Fruit fly (Drosophila melanogaster): Measurements from ENCODE around the gene tgo.

tgo gene

DNA sequence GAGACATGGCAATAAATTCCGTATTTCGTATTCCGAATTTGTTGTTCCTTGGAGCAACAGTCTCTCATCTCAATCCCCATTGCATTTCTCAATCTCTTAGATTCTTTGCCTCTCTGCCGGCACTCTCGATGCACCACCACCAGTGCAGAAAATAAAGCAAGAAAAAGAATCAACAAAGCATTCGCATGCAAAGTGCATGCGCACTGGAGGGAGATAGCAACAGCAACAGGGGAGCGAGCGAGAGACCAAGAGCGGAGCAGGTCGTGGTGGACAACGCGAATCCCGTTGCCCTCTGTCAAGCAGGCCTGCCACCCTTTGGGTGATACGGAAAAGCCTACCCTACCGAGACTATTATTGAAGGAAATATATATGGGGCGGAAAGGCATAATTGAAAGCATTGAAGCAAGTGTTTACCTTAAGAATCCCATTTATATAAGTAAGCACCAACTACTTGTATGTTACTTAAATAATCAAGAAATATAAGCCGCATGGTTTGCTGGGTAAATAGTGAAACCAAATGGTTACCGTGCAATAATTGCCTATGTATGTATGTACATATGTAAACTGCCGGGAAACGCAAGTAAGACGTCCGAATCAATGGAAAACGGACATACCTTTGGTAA is 36.7 kb upstream of the tgo start (continued):
- peak; percentile 92 for TF ChIP-seq ewg (GFP tag; optimal IDR thresholded peaks at IDR 0.05)
- TF ChIP-seq bsh (GFP tag; optimal IDR thresholded peaks at IDR 0.05): peak in 1 of 2 experiments; percentile 73
- peak in 1 of 2 experiments; percentile 46 for TF ChIP-seq Trl (optimal IDR thresholded peaks at IDR 0.05)
- no peak for TF ChIP-seq Trl (GFP tag; optimal IDR thresholded peaks at IDR 0.05)
- no peak for TF ChIP-seq CG14441 (GFP tag; IDR thresholded peaks at IDR 0.05)
- TF ChIP-seq bigmax (GFP tag; optimal IDR thresholded peaks at IDR 0.05): no peak
- no peak for TF ChIP-seq CG11695 (GFP tag; IDR thresholded peaks at IDR 0.05)

DNA sequence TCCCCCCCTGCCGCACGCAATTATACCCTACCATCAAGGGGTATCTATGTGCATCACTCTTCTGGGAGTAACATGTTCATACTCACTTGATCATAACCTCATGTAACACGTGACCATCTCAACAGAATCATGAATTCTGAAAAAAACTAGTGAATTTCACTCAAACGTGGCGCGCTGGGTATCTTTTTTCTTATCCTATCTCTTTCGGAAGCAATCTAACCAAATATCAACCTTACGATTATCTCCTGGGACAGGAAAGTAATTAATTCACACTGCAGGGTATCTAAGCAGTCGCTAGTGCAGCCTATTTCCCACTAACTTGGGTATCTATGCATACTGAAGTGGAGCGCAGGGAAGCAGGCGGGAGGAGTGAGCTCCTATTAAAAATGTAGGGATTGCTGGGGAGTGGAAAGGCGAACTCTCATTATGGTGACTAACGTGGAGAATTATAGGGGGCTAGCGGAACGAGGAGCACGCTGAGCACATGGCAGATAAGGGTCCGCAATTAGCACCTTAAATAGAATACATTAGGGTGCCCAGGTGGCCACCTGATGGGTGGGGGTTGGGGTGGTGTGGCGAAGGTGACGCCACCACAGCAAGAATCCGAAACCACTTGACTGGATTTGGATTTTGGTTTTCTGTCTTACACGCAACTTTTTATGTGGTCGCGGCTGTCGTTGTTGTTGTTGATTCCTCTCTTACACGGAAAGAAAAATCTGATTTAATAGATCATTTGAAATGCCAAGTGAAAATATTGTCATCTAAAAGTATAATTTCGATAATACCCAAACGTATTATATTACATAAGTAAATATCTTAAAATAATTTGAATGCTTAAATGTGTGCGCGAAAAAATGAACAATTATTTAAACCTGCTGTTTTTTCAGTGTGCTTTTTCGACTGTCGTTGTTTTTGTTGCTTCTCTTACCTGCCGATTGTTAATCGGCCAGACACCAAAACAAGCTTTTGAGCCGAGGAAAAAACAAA is 35.6 kb upstream of the tgo start:
- no peak for TF ChIP-seq CG3726 (GFP tag; IDR thresholded peaks at IDR 0.05)
- no peak for TF ChIP-seq CG4730 (GFP tag; IDR thresholded peaks at IDR 0.05)
- TF ChIP-seq CG13424 (tag; optimal IDR thresholded peaks at IDR 0.05): peak; percentile 94
- peak; percentile 84 for TF ChIP-seq CG1529 (GFP tag; optimal IDR thresholded peaks at IDR 0.05)
- peak; percentile 83 for TF ChIP-seq CG3838 (GFP tag; optimal IDR thresholded peaks at IDR 0.05)
- no peak for TF ChIP-seq CG17328 (GFP tag; IDR thresholded peaks at IDR 0.05)
- TF ChIP-seq Hr78 (GFP tag; optimal IDR thresholded peaks at IDR 0.05): peak in 1 of 2 experiments; percentile 72
- TF ChIP-seq CG7928 (GFP tag; optimal IDR thresholded peaks at IDR 0.05): peak; percentile 63
- peak; percentile 93 for TF ChIP-seq fd96Cb (tag; optimal IDR thresholded peaks at IDR 0.05)
- peak; percentile 83 for TF ChIP-seq CG16815 (GFP tag; optimal IDR thresholded peaks at IDR 0.05)
- no peak for TF ChIP-seq cas (GFP tag; IDR thresholded peaks at IDR 0.05)
- TF ChIP-seq emc (GFP tag; optimal IDR thresholded peaks at IDR 0.05): peak; percentile 60
- TF ChIP-seq CG30431 (GFP tag; optimal IDR thresholded peaks at IDR 0.05): peak; percentile 68
- peak; percentile 90 for TF ChIP-seq Hand (GFP tag; optimal IDR thresholded peaks at IDR 0.05)
- TF ChIP-seq CG7745 (tag; optimal IDR thresholded peaks at IDR 0.05): peak; percentile 48
- TF ChIP-seq Sox100B (GFP tag; optimal IDR thresholded peaks at IDR 0.05): peak; percentile 91
- no peak for TF ChIP-seq z (GFP tag; IDR thresholded peaks at IDR 0.05)
- peak; percentile 84 for TF ChIP-seq odd (GFP tag; optimal IDR thresholded peaks at IDR 0.05)
- peak; percentile 55 to 96 for TF ChIP-seq bsh (GFP tag; optimal IDR thresholded peaks at IDR 0.05)
- peak; percentile 82 for TF ChIP-seq CG11723 (GFP tag; optimal IDR thresholded peaks at IDR 0.05)
- peak; percentile 96 for TF ChIP-seq CG10147 (GFP tag; optimal IDR thresholded peaks at IDR 0.05)
- no peak for TF ChIP-seq gce (GFP tag; IDR thresholded peaks at IDR 0.05)
- TF ChIP-seq CG6813 (GFP tag; optimal IDR thresholded peaks at IDR 0.05): peak; percentile 91
- no peak for TF ChIP-seq CG6791 (GFP tag; IDR thresholded peaks at IDR 0.05; ENCODE audit: partially characterized antibody)
- no peak for TF ChIP-seq Taf1 (GFP tag; IDR thresholded peaks at IDR 0.05)
- no peak for TF ChIP-seq hth (optimal IDR thresholded peaks at IDR 0.05)
- peak; percentile 95 for TF ChIP-seq Dek (tag; optimal IDR thresholded peaks at IDR 0.05)
- TF ChIP-seq tll (GFP tag; optimal IDR thresholded peaks at IDR 0.05): no peak
- no peak for TF ChIP-seq jigr1 (GFP tag; IDR thresholded peaks at IDR 0.05)
- peak; percentile 88 for TF ChIP-seq CG13775 (GFP tag; optimal IDR thresholded peaks at IDR 0.05)
- no peak for TF ChIP-seq CG1832 (GFP tag; optimal IDR thresholded peaks at IDR 0.05)
- no peak for TF ChIP-seq CG31224 (GFP tag; IDR thresholded peaks at IDR 0.05)
- no peak for TF ChIP-seq CG17912 (GFP tag; optimal IDR thresholded peaks at IDR 0.05)
- TF ChIP-seq phol (tag; optimal IDR thresholded peaks at IDR 0.05): peak; percentile 94
- peak; percentile 49 for TF ChIP-seq Hmx (GFP tag; optimal IDR thresholded peaks at IDR 0.05)
- TF ChIP-seq MESR4 (GFP tag; optimal IDR thresholded peaks at IDR 0.05): peak; percentile 3
- peak; percentile 97 for TF ChIP-seq unpg (GFP tag; optimal IDR thresholded peaks at IDR 0.05)
- TF ChIP-seq CG9727 (GFP tag; optimal IDR thresholded peaks at IDR 0.05): peak; percentile 93
- TF ChIP-seq ro (GFP tag; IDR thresholded peaks at IDR 0.05): no peak

Measured in whole organism, embryonic.